Fruit fly (Drosophila melanogaster) whole organism, wandering third instar larva: Measurements from ENCODE around the gene CG18598.

Experiments used
- CG32264 ChIP-seq: fragments of 200-800 bp; sonication (Bioruptor generic); optimal IDR thresholded peaks from 2 replicates; lab custom pipeline; 2016; ENCODE audit warnings: missing biosample characterization, missing genetic modification characterization
- CrebA ChIP-seq: fragments of 200-800 bp; sonication (Bioruptor generic); optimal IDR thresholded peaks from 2 replicates; lab custom pipeline; 2016; ENCODE audit warnings: missing biosample characterization, mild to moderate bottlenecking, missing genetic modification characterization, borderline replicate concordance
- Dif ChIP-seq: fragments of 200-275, 200-300 bp; sonication (Bioruptor generic); optimal IDR thresholded peaks from 2 replicates; lab custom pipeline; 2018; ENCODE audit warnings: missing biosample characterization, missing genetic modification characterization; ENCODE audit not compliant: partially characterized antibody
- GATAd ChIP-seq: sonication (Bioruptor generic); optimal IDR thresholded peaks from 2 replicates; lab custom pipeline; 2016; ENCODE audit warnings: missing biosample characterization, missing genetic modification characterization
- HLH106 ChIP-seq: fragments of 200-800 bp; optimal IDR thresholded peaks from 3 replicates; lab custom pipeline; 2019; ENCODE audit warnings: missing biosample characterization, mild to moderate bottlenecking, missing genetic modification characterization, moderate library complexity
- Hnf4 ChIP-seq: fragments of 200-800 bp; sonication (Bioruptor generic); optimal IDR thresholded peaks from 2 replicates; lab custom pipeline; 2016; ENCODE audit warnings: missing biosample characterization, mild to moderate bottlenecking, missing genetic modification characterization
- Hr78 ChIP-seq: fragments of >200 bp; optimal IDR thresholded peaks from 2 replicates; lab custom pipeline; 2017; ENCODE audit warnings: missing biosample characterization, missing genetic modification characterization
- Hr83 ChIP-seq: fragments of 200-300 bp; sonication (Bioruptor generic); optimal IDR thresholded peaks from 2 replicates; lab custom pipeline; 2016; ENCODE audit warnings: missing biosample characterization, mild to moderate bottlenecking, missing genetic modification characterization, moderate library complexity; ENCODE audit not compliant: poor library complexity, severe bottlenecking
- Jra ChIP-seq: sonication (Bioruptor generic); optimal IDR thresholded peaks from 2 replicates; lab custom pipeline; 2016; ENCODE audit warnings: missing biosample characterization, missing genetic modification characterization
- Mio ChIP-seq: sonication (Bioruptor generic); optimal IDR thresholded peaks from 2 replicates; lab custom pipeline; 2016; ENCODE audit warnings: missing biosample characterization, missing genetic modification characterization
- Myc ChIP-seq: fragments of >200 bp; optimal IDR thresholded peaks from 2 replicates; lab custom pipeline; 2017
- N ChIP-seq: fragments of >200 bp; optimal IDR thresholded peaks from 2 replicates; lab custom pipeline; 2018; ENCODE audit warnings: missing biosample characterization, missing external identifiers, missing genetic modification characterization
- OdsH ChIP-seq: fragments of 200-800 bp; sonication (Bioruptor generic); optimal IDR thresholded peaks from 2 replicates; lab custom pipeline; 2016; ENCODE audit warnings: missing biosample characterization, mild to moderate bottlenecking, missing genetic modification characterization
- Rel ChIP-seq, 2 experiments: fragments of 200-800 bp; sonication (Bioruptor generic) in 1 of 2; optimal IDR thresholded peaks; 2 replicates in 1 of 2; 3 replicates in 1 of 2; lab custom pipeline; 2016 to 2019; ENCODE audit warnings: mild to moderate bottlenecking in 2 of 2, missing biosample characterization in 2 of 2, missing genetic modification characterization in 2 of 2, moderate library complexity in 1 of 2
- Sp1 ChIP-seq: fragments of 200-800 bp; sonication (Bioruptor generic); optimal IDR thresholded peaks from 3 replicates; lab custom pipeline; 2019; ENCODE audit warnings: missing biosample characterization, mild to moderate bottlenecking, missing genetic modification characterization, moderate library complexity
- Vsx2 ChIP-seq: fragments of 200-300, 225-300 bp; sonication (Bioruptor generic); optimal IDR thresholded peaks from 2 replicates; lab custom pipeline; 2018; ENCODE audit warnings: missing biosample characterization, missing genetic modification characterization; ENCODE audit not compliant: partially characterized antibody
- br ChIP-seq: fragments of 200-800 bp; sonication (Bioruptor generic); optimal IDR thresholded peaks from 2 replicates; lab custom pipeline; 2016; ENCODE audit warnings: missing biosample characterization, missing genetic modification characterization
- brk ChIP-seq: fragments of 200-800 bp; sonication (Bioruptor generic); optimal IDR thresholded peaks from 2 replicates; lab custom pipeline; 2016; ENCODE audit warnings: missing biosample characterization, mild to moderate bottlenecking, missing genetic modification characterization
- dl ChIP-seq, 2 experiments: fragments of 175-275, 200-275 bp in 1 of 2; fragments of 200-275 bp in 1 of 2; sonication (Bioruptor generic); optimal IDR thresholded peaks; lab custom pipeline; 2018; ENCODE audit warnings: mild to moderate bottlenecking in 2 of 2, missing biosample characterization in 2 of 2, missing genetic modification characterization in 2 of 2, moderate library complexity in 2 of 2; ENCODE audit not compliant: partially characterized antibody in 2 of 2, insufficient read depth in 1 of 2
- dmrt93B ChIP-seq: fragments of 200-800 bp; sonication (Bioruptor generic); optimal IDR thresholded peaks from 2 replicates; lab custom pipeline; 2018; ENCODE audit warnings: missing biosample characterization, mild to moderate bottlenecking, missing genetic modification characterization
- dsf ChIP-seq: sonication (Bioruptor generic); optimal IDR thresholded peaks from 2 replicates; lab custom pipeline; 2016; ENCODE audit warnings: missing biosample characterization, missing genetic modification characterization, borderline replicate concordance
- ey ChIP-seq: fragments of 200-800 bp; sonication (Bioruptor generic); optimal IDR thresholded peaks from 2 replicates; lab custom pipeline; 2016; ENCODE audit warnings: missing biosample characterization, missing genetic modification characterization
- foxo ChIP-seq, 2 experiments: fragments of 200-800 bp; sonication (Bioruptor generic); optimal IDR thresholded peaks; 2 replicates in 1 of 2; 3 replicates in 1 of 2; lab custom pipeline; 2016 to 2017; ENCODE audit warnings: missing biosample characterization in 2 of 2, missing genetic modification characterization in 2 of 2
- fru ChIP-seq: fragments of 200-800 bp; sonication (Bioruptor generic); optimal IDR thresholded peaks from 3 replicates; lab custom pipeline; 2016; ENCODE audit warnings: missing biosample characterization, mild to moderate bottlenecking, missing genetic modification characterization
- h ChIP-seq: fragments of 200-800 bp; sonication (Bioruptor generic); optimal IDR thresholded peaks from 3 replicates; lab custom pipeline; 2016; ENCODE audit warnings: missing biosample characterization, mild to moderate bottlenecking, missing genetic modification characterization
- jim ChIP-seq: fragments of 175-275, 200-325 bp; sonication (Bioruptor generic); optimal IDR thresholded peaks from 2 replicates; lab custom pipeline; 2016; ENCODE audit warnings: missing biosample characterization, mild to moderate bottlenecking, missing genetic modification characterization
- lola ChIP-seq: fragments of >200 bp; optimal IDR thresholded peaks from 2 replicates; lab custom pipeline; 2017; ENCODE audit warnings: missing biosample characterization, missing genetic modification characterization
- pan ChIP-seq: fragments of >200 bp; optimal IDR thresholded peaks from 2 replicates; lab custom pipeline; 2017
- psq ChIP-seq: fragments of 200-800 bp; sonication (Bioruptor generic); optimal IDR thresholded peaks from 3 replicates; lab custom pipeline; 2017; ENCODE audit warnings: missing biosample characterization, mild to moderate bottlenecking, missing genetic modification characterization, moderate library complexity
- rgr ChIP-seq: fragments of 200-800 bp; sonication (Bioruptor generic); optimal IDR thresholded peaks from 3 replicates; lab custom pipeline; 2016; ENCODE audit warnings: missing biosample characterization, mild to moderate bottlenecking, missing genetic modification characterization
- sage ChIP-seq: fragments of 200-800 bp; sonication (Bioruptor generic); optimal IDR thresholded peaks from 2 replicates; lab custom pipeline; 2016; ENCODE audit warnings: missing biosample characterization, mild to moderate bottlenecking, missing genetic modification characterization
- woc ChIP-seq: sonication (Bioruptor generic); optimal IDR thresholded peaks from 2 replicates; lab custom pipeline; 2016; ENCODE audit warnings: missing biosample characterization, mild to moderate bottlenecking, missing genetic modification characterization

Gene CG18598

dm6 chr3R:18295262-18295944 is 44.5 kb downstream of the CG18598 start:
- peak; percentile 16 for TF ChIP-seq h (GFP tag; lab: Kevin White, UChicago)
- no peak for TF ChIP-seq CG32264
- no peak for TF ChIP-seq Mio (GFP tag; lab: Kevin White, UChicago)

- peak; percentile 13 for TF ChIP-seq OdsH (GFP tag; lab: Kevin White, UChicago)
- no peak for TF ChIP-seq Rel (GFP tag; optimal IDR thresholded peaks at IDR 0.05; lab: Kevin White, UChicago)
- peak; percentile 18 for TF ChIP-seq Rel (tag; optimal IDR thresholded peaks at IDR 0.05; lab: Kevin White, UChicago)
- TF ChIP-seq sage (GFP tag; lab: Kevin White, UChicago) = no peak
Measured at dm6 chr3R:18296084-18296483, 45.2 kb downstream of the CG18598 start.

dm6 chr3R:18296737-18297136 is 45.8 kb downstream of the CG18598 start:
- TF ChIP-seq Jra (GFP tag; lab: Kevin White, UChicago) = no peak
- no peak for TF ChIP-seq Sp1
- TF ChIP-seq rgr = no peak
- no peak for TF ChIP-seq Vsx2
- TF ChIP-seq Rel (GFP tag; optimal IDR thresholded peaks at IDR 0.05; lab: Kevin White, UChicago) = no peak
- no peak for TF ChIP-seq Rel (tag; optimal IDR thresholded peaks at IDR 0.05; lab: Kevin White, UChicago)
- no peak for TF ChIP-seq Hr78
- TF ChIP-seq h (GFP tag; lab: Kevin White, UChicago) = no peak
- TF ChIP-seq dsf (GFP tag; lab: Kevin White, UChicago) = no peak
- no peak for TF ChIP-seq pan (lab: Kevin White, UChicago)
- no peak for TF ChIP-seq Dif (GFP tag; lab: Kevin White, UChicago)
- no peak for TF ChIP-seq Hnf4 (GFP tag; lab: Kevin White, UChicago)
- TF ChIP-seq, all 38 proteins: peak for 0

dm6 chr3R:18297444-18298297 is 46.8 kb downstream of the CG18598 start:
- TF ChIP-seq woc (no peak), Rel (GFP tag; optimal IDR thresholded peaks at IDR 0.05; lab: Kevin White, UChicago) (no peak), Rel (tag; optimal IDR thresholded peaks at IDR 0.05; lab: Kevin White, UChicago) (peak; percentile 92), CG32264 (peak; percentile 18), Myc (lab: Kevin White, UChicago) (no peak)

- TF ChIP-seq h (GFP tag; lab: Kevin White, UChicago) = peak; percentile 56
- TF ChIP-seq Hr78 = no peak
- TF ChIP-seq ey (GFP tag; lab: Kevin White, UChicago) = peak; percentile 41
- TF ChIP-seq HLH106 (tag; lab: Kevin White, UChicago) = peak; percentile 27
- TF ChIP-seq GATAd = peak; percentile 2
- TF ChIP-seq dsf (GFP tag; lab: Kevin White, UChicago) = no peak
- TF ChIP-seq Hnf4 (GFP tag; lab: Kevin White, UChicago) = peak; percentile 58
- TF ChIP-seq rgr = peak; percentile 59
- peak; percentile 6 for TF ChIP-seq psq
- peak; percentile 97 for TF ChIP-seq Hr83 (GFP tag; lab: Kevin White, UChicago)
- no peak for TF ChIP-seq CrebA (GFP tag; lab: Kevin White, UChicago)
- peak; percentile 34 for TF ChIP-seq sage (GFP tag; lab: Kevin White, UChicago)
- TF ChIP-seq Myc (lab: Kevin White, UChicago) = no peak
- no peak for TF ChIP-seq dmrt93B (GFP tag; lab: Kevin White, UChicago)
- peak in 1 of 2 experiments; percentile 37 for TF ChIP-seq foxo (GFP tag; optimal IDR thresholded peaks at IDR 0.05; lab: Kevin White, UChicago)
- peak; percentile 32 for TF ChIP-seq OdsH (GFP tag; lab: Kevin White, UChicago)
- peak; percentile 63 for TF ChIP-seq Mio (GFP tag; lab: Kevin White, UChicago)
- TF ChIP-seq br (GFP tag; lab: Kevin White, UChicago) = peak; percentile 55
- TF ChIP-seq pan (lab: Kevin White, UChicago) = no peak
- no peak for TF ChIP-seq CG32264
- no peak for TF ChIP-seq lola (GFP tag; lab: Kevin White, UChicago)
- TF ChIP-seq fru (GFP tag; lab: Kevin White, UChicago) = peak; percentile 23
- no peak for TF ChIP-seq brk (GFP tag; lab: Kevin White, UChicago)
- TF ChIP-seq Jra (GFP tag; lab: Kevin White, UChicago) = peak; percentile 87
- peak; percentile 89 for TF ChIP-seq jim (GFP tag; lab: Kevin White, UChicago)
- TF ChIP-seq dl (GFP tag; optimal IDR thresholded peaks at IDR 0.05; lab: Kevin White, UChicago; ENCODE audit: insufficient read depth in 1 of 2, partially characterized antibody in 2 of 2) = peak in 1 of 2 experiments; percentile 29
- TF ChIP-seq N (GFP tag; lab: Kevin White, UChicago) = no peak
- TF ChIP-seq Vsx2 = no peak
- TF ChIP-seq woc = no peak
- TF ChIP-seq Rel (GFP tag; optimal IDR thresholded peaks at IDR 0.05; lab: Kevin White, UChicago) = peak; percentile 68
- TF ChIP-seq Rel (tag; optimal IDR thresholded peaks at IDR 0.05; lab: Kevin White, UChicago) = peak; percentile 10
- TF ChIP-seq Dif (GFP tag; lab: Kevin White, UChicago) = peak; percentile 42
Measured at dm6 chr3R:18298298-18298899, 47.5 kb downstream of the CG18598 start.
